Fruit fly (Drosophila melanogaster): ENCODE data around the gene JMJD7.
A peak's percentile ranks its signal among the peaks of the same experiment; 100 is the strongest.

JMJD7 gene

DNA sequence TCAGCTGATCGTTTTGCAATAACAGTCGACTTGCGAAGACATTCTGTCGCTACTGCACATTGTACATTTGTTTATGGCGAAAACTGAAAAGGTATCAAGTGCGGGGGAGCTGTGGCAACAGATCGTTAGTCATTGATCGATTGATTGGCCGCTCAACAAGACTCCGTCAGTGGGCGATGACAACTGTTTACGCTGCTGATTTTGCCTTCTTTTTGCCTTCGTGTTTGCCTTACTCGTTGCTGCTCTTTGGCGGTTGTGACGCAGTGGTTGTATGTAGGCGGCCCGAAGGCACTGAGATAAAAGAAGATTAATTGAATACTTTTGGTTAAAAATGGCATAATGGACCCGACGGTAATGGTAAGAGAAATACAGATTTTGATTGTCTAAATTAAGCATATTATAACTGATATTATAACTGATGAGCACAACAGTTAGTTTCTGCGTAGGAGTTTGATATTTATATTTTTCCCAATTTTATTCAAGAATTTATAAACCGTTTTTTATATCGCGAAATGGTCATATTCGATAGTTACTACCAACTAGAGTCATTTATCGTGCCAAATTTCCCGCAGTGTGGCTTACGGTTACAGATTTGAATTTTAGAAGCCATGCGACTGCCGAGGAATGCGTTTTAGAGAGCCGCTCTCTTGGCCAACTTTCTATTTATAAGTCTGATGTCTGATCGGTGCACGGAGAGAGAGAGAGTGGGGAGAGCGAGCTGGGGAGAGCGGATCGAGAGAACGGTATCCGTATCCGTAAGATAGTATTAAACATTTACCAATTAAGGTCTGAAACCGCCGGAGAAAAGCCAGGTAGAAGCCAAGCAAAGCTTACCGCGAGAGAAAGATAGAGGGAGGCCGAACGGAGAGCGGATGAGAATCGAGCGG, 26.7 kb upstream of the JMJD7 start (continued):
- TF ChIP-seq Hmx (GFP tag; optimal IDR thresholded peaks at IDR 0.05): peak; percentile 83
- TF ChIP-seq CG14860 (GFP tag; IDR thresholded peaks at IDR 0.05; ENCODE audit: partially characterized antibody): no peak
- no peak for TF ChIP-seq her (GFP tag; optimal IDR thresholded peaks at IDR 0.05)
- TF ChIP-seq fru (optimal IDR thresholded peaks at IDR 0.05): no peak
- no peak for TF ChIP-seq p53 (GFP tag; optimal IDR thresholded peaks at IDR 0.05)
- peak; percentile 80 for TF ChIP-seq Dll (GFP tag; IDR thresholded peaks at IDR 0.05; ENCODE audit: partially characterized antibody)
- TF ChIP-seq CG14050 (GFP tag; IDR thresholded peaks at IDR 0.05): peak; percentile 75
- no peak for TF ChIP-seq eyg (GFP tag; optimal IDR thresholded peaks at IDR 0.05)
- TF ChIP-seq YL-1 (GFP tag; optimal IDR thresholded peaks at IDR 0.05): peak; percentile 62
- TF ChIP-seq NK7.1 (GFP tag; optimal IDR thresholded peaks at IDR 0.05): peak; percentile 39
- TF ChIP-seq ase (GFP tag; IDR thresholded peaks at IDR 0.05): peak; percentile 71
- peak; percentile 30 for TF ChIP-seq Sry-β (GFP tag; optimal IDR thresholded peaks at IDR 0.05)
- peak; percentile 55 for TF ChIP-seq Oaz (GFP tag; IDR thresholded peaks at IDR 0.05)
- TF ChIP-seq CG4404 (GFP tag; IDR thresholded peaks at IDR 0.05): peak; percentile 79
- TF ChIP-seq zen (tag; optimal IDR thresholded peaks at IDR 0.05): peak; percentile 61
- TF ChIP-seq pb (GFP tag; optimal IDR thresholded peaks at IDR 0.05): no peak
- peak; percentile 74 for TF ChIP-seq ci (GFP tag; IDR thresholded peaks at IDR 0.05)
- TF ChIP-seq kah (GFP tag; optimal IDR thresholded peaks at IDR 0.05): peak; percentile 80
- peak; percentile 67 for TF ChIP-seq CG11247 (GFP tag; IDR thresholded peaks at IDR 0.05)
- peak; percentile 55 for TF ChIP-seq CG17612 (GFP tag; IDR thresholded peaks at IDR 0.05)
- peak; percentile 72; the same call in 1 of the 3 replicates for TF ChIP-seq CG2199 (GFP tag; IDR thresholded peaks at IDR 0.05)
- peak; percentile 57 for TF ChIP-seq jumu (GFP tag; optimal IDR thresholded peaks at IDR 0.05)
- TF ChIP-seq Meics (GFP tag; optimal IDR thresholded peaks at IDR 0.05): peak; percentile 92
- TF ChIP-seq Adf1 (GFP tag; IDR thresholded peaks at IDR 0.05): peak; percentile 23; the same call in 1 of the 2 replicates
- TF ChIP-seq CG11085 (GFP tag; IDR thresholded peaks at IDR 0.05): peak; percentile 70
- TF ChIP-seq gsb-n (tag; optimal IDR thresholded peaks at IDR 0.05): peak; percentile 82
- peak; percentile 63 for TF ChIP-seq sqz (GFP tag; optimal IDR thresholded peaks at IDR 0.05)
- TF ChIP-seq Optix (GFP tag; IDR thresholded peaks at IDR 0.05): peak; percentile 30; the same call in 1 of the 3 replicates
- no peak for TF ChIP-seq z (GFP tag; IDR thresholded peaks at IDR 0.05)
- no peak for TF ChIP-seq cg (GFP tag; optimal IDR thresholded peaks at IDR 0.05)
- TF ChIP-seq zfh2 (GFP tag; optimal IDR thresholded peaks at IDR 0.05): peak; percentile 71
- TF ChIP-seq repo (GFP tag; optimal IDR thresholded peaks at IDR 0.05): peak; percentile 68
- peak; percentile 92 for TF ChIP-seq nau (GFP tag; optimal IDR thresholded peaks at IDR 0.05)
- peak; percentile 71 for TF ChIP-seq Awh (GFP tag; IDR thresholded peaks at IDR 0.05)
- peak; percentile 94 for TF ChIP-seq CG7556 (GFP tag; optimal IDR thresholded peaks at IDR 0.05)
- peak; percentile 86 for TF ChIP-seq CG14710 (tag; optimal IDR thresholded peaks at IDR 0.05)
- no peak for TF ChIP-seq gfzf (GFP tag; optimal IDR thresholded peaks at IDR 0.05)
- peak; percentile 85 for TF ChIP-seq Xrp1 (GFP tag; IDR thresholded peaks at IDR 0.05)
- peak; percentile 90 for TF ChIP-seq Max (GFP tag; optimal IDR thresholded peaks at IDR 0.05)
- peak; percentile 79 for TF ChIP-seq CG4854 (GFP tag; optimal IDR thresholded peaks at IDR 0.05)
- peak; percentile 37 for TF ChIP-seq CG10565 (GFP tag; optimal IDR thresholded peaks at IDR 0.05)
- peak; percentile 88 for TF ChIP-seq Hr3 (GFP tag; optimal IDR thresholded peaks at IDR 0.05)
- peak; percentile 79 for TF ChIP-seq D19B (GFP tag; optimal IDR thresholded peaks at IDR 0.05)
- TF ChIP-seq CG18262 (tag; optimal IDR thresholded peaks at IDR 0.05): peak; percentile 94
- peak; percentile 61 for TF ChIP-seq CG17802 (tag; optimal IDR thresholded peaks at IDR 0.05)
- TF ChIP-seq CoRest (tag; optimal IDR thresholded peaks at IDR 0.05): peak; percentile 95
- peak; percentile 40 for TF ChIP-seq CG1603 (tag; optimal IDR thresholded peaks at IDR 0.05)
- peak; percentile 95 for TF ChIP-seq nmo (GFP tag; optimal IDR thresholded peaks at IDR 0.05)
- TF ChIP-seq fd96Cb (tag; optimal IDR thresholded peaks at IDR 0.05): peak; percentile 93

All from whole organism, embryonic.